Worm (Caenorhabditis elegans): ENCODE data around the gene F56D3.1.
"Not testable (repeated sequence)": the region's sequence is repeated elsewhere in the genome, so short reads cannot be mapped to it uniquely, and the experiment has no call there.

The F56D3.1 gene

ce11 chrII:4129450-4129849, 16.7 kb upstream of the F56D3.1 start:
- TF ChIP-seq tbx-11 (GFP tag; IDR thresholded peaks at IDR 0.05) (no peak), B0310.2 (tag; optimal IDR thresholded peaks at IDR 0.05) (no peak), ets-7 (tag; optimal IDR thresholded peaks at IDR 0.05) (no peak), ceh-36 (tag; optimal IDR thresholded peaks at IDR 0.05) (no peak), hmg-4 (GFP tag; optimal IDR thresholded peaks at IDR 0.05) (no peak), ama-1 (optimal IDR thresholded peaks at IDR 0.05) (no peak), sea-1 (GFP tag; conservative IDR thresholded peaks at IDR 0.05) (no peak), F13C5.2 (tag; optimal IDR thresholded peaks at IDR 0.05) (no peak), tra-4 (tag; optimal IDR thresholded peaks at IDR 0.05) (no peak), hmbx-1 (tag; optimal IDR thresholded peaks at IDR 0.05) (no peak), hnd-1 (tag; optimal IDR thresholded peaks at IDR 0.05) (no peak), aly-1 (tag; optimal IDR thresholded peaks at IDR 0.05) (no peak), ceh-13 (GFP tag; optimal IDR thresholded peaks at IDR 0.05) (no peak)

ce11 chrII:4130074-4130663, 16.0 kb upstream of the F56D3.1 start:
- TF ChIP-seq ceh-36 (tag; optimal IDR thresholded peaks at IDR 0.05), result peak; percentile 7
- TF ChIP-seq hmbx-1 (tag; optimal IDR thresholded peaks at IDR 0.05), result peak; percentile 50

- TF ChIP-seq B0310.2 (tag; optimal IDR thresholded peaks at IDR 0.05) (no peak), ceh-36 (tag; optimal IDR thresholded peaks at IDR 0.05) (no peak), sea-1 (GFP tag; conservative IDR thresholded peaks at IDR 0.05) (no peak), tbx-37 (GFP tag; conservative IDR thresholded peaks at IDR 0.05) (no peak), F13C5.2 (tag; optimal IDR thresholded peaks at IDR 0.05) (no peak), pes-1 (GFP tag; IDR thresholded peaks at IDR 0.05) (no peak), ets-7 (tag; optimal IDR thresholded peaks at IDR 0.05) (no peak)
These were observed 12.8 kb upstream of the F56D3.1 start for ce11 chrII:4133332-4133731.

- TF ChIP-seq tra-4 (tag; optimal IDR thresholded peaks at IDR 0.05) (no peak), pes-1 (GFP tag; IDR thresholded peaks at IDR 0.05) (no peak), hmbx-1 (tag; optimal IDR thresholded peaks at IDR 0.05) (no peak), tbx-37 (GFP tag; conservative IDR thresholded peaks at IDR 0.05) (no peak), tbx-11 (GFP tag; IDR thresholded peaks at IDR 0.05) (no peak), ceh-36 (tag; optimal IDR thresholded peaks at IDR 0.05) (no peak), scrt-1 (GFP tag; IDR thresholded peaks at IDR 0.05) (no peak), aly-1 (tag; optimal IDR thresholded peaks at IDR 0.05) (no peak), flt-1 (GFP tag; IDR thresholded peaks at IDR 0.05) (no peak), sea-1 (GFP tag; conservative IDR thresholded peaks at IDR 0.05) (no peak), ceh-13 (GFP tag; optimal IDR thresholded peaks at IDR 0.05) (no peak), ets-7 (tag; optimal IDR thresholded peaks at IDR 0.05) (no peak), B0310.2 (tag; optimal IDR thresholded peaks at IDR 0.05) (no peak), hmg-4 (GFP tag; optimal IDR thresholded peaks at IDR 0.05) (no peak), F13C5.2 (tag; optimal IDR thresholded peaks at IDR 0.05) (no peak), hnd-1 (tag; optimal IDR thresholded peaks at IDR 0.05) (no peak), ama-1 (optimal IDR thresholded peaks at IDR 0.05) (no peak)
These were observed 11.5 kb upstream of the F56D3.1 start for ce11 chrII:4134688-4135087.

ce11 chrII:4135259-4135658, 10.9 kb upstream of the F56D3.1 start, which contains the start of gene ast-1:
Gene ast-1, minus strand, starts transcription at chrII:4135359.
- TF ChIP-seq tbx-37 (GFP tag; conservative IDR thresholded peaks at IDR 0.05); hnd-1 (tag; optimal IDR thresholded peaks at IDR 0.05); aly-1 (tag; optimal IDR thresholded peaks at IDR 0.05): not testable (repeated sequence)

- TF ChIP-seq hnd-1 (tag; optimal IDR thresholded peaks at IDR 0.05) (no peak), tra-4 (tag; optimal IDR thresholded peaks at IDR 0.05) (no peak), ceh-13 (GFP tag; optimal IDR thresholded peaks at IDR 0.05) (no peak), F13C5.2 (tag; optimal IDR thresholded peaks at IDR 0.05) (no peak), ama-1 (optimal IDR thresholded peaks at IDR 0.05) (no peak), ets-7 (tag; optimal IDR thresholded peaks at IDR 0.05) (no peak), ceh-36 (tag; optimal IDR thresholded peaks at IDR 0.05) (no peak), tbx-11 (GFP tag; IDR thresholded peaks at IDR 0.05) (no peak), pes-1 (GFP tag; IDR thresholded peaks at IDR 0.05) (no peak), B0310.2 (tag; optimal IDR thresholded peaks at IDR 0.05) (no peak), sea-1 (GFP tag; conservative IDR thresholded peaks at IDR 0.05) (no peak), flt-1 (GFP tag; IDR thresholded peaks at IDR 0.05) (no peak)
These were observed 4.1 kb downstream of the F56D3.1 start for ce11 chrII:4150211-4150610.

- TF ChIP-seq B0310.2 (tag; optimal IDR thresholded peaks at IDR 0.05) (no peak), tbx-37 (GFP tag; conservative IDR thresholded peaks at IDR 0.05) (no peak), tbx-11 (GFP tag; IDR thresholded peaks at IDR 0.05) (no peak), hmg-4 (GFP tag; optimal IDR thresholded peaks at IDR 0.05) (peak; percentile 4), ceh-13 (GFP tag; optimal IDR thresholded peaks at IDR 0.05) (no peak)
These were observed 5.5 kb downstream of the F56D3.1 start for ce11 chrII:4151499-4152132.

ce11 chrII:4152864-4153263, 6.7 kb downstream of the F56D3.1 start:
- TF ChIP-seq ceh-36 (tag; optimal IDR thresholded peaks at IDR 0.05) (no peak), ceh-13 (GFP tag; optimal IDR thresholded peaks at IDR 0.05) (no peak), hmbx-1 (tag; optimal IDR thresholded peaks at IDR 0.05) (no peak), sea-1 (GFP tag; conservative IDR thresholded peaks at IDR 0.05) (no peak), B0310.2 (tag; optimal IDR thresholded peaks at IDR 0.05) (no peak), hnd-1 (tag; optimal IDR thresholded peaks at IDR 0.05) (no peak), pes-1 (GFP tag; IDR thresholded peaks at IDR 0.05) (no peak), scrt-1 (GFP tag; IDR thresholded peaks at IDR 0.05) (no peak), ama-1 (optimal IDR thresholded peaks at IDR 0.05) (no peak), tra-4 (tag; optimal IDR thresholded peaks at IDR 0.05) (no peak), F13C5.2 (tag; optimal IDR thresholded peaks at IDR 0.05) (no peak), flt-1 (GFP tag; IDR thresholded peaks at IDR 0.05) (no peak), tbx-11 (GFP tag; IDR thresholded peaks at IDR 0.05) (no peak)
